Fruit fly (Drosophila melanogaster) whole organism, embryonic: Measurements from ENCODE around the gene cindr.

ENCODE experiments used
- Aef1 ChIP-seq: fragments of 200-800 bp; sonication (Bioruptor generic); IDR thresholded peaks from 3 replicates; pipeline ENCODE4 v1.3.6; 2022; ENCODE audit warnings: missing biosample characterization, missing genetic modification characterization
- BEAF-32 ChIP-seq: fragments of 200-800 bp; sonication (Bioruptor generic); optimal IDR thresholded peaks from 3 replicates; lab custom pipeline; 2017; ENCODE audit warnings: missing biosample characterization, missing genetic modification characterization, mild to moderate bottlenecking, moderate library complexity, missing genetic modification reagents
- Bgb ChIP-seq: fragments of 200-800 bp; sonication (Bioruptor generic); IDR thresholded peaks from 2 replicates; pipeline ENCODE4 v1.3.6; 2022; ENCODE audit warnings: missing biosample characterization, missing genetic modification characterization; ENCODE audit not compliant: partially characterized antibody
- CG10209 ChIP-seq: fragments of 200-800 bp; sonication (Bioruptor generic); optimal IDR thresholded peaks from 3 replicates; lab custom pipeline; 2017; ENCODE audit warnings: missing biosample characterization, mild to moderate bottlenecking, missing genetic modification characterization, missing genetic modification reagents
- CG12155 ChIP-seq: fragments of 200-800 bp; sonication (Bioruptor generic); optimal IDR thresholded peaks from 3 replicates; lab custom pipeline; 2016; ENCODE audit warnings: missing biosample characterization, missing genetic modification characterization
- CG12391 ChIP-seq: fragments of 200-800 bp; sonication (Bioruptor generic); optimal IDR thresholded peaks from 3 replicates; lab custom pipeline; 2018; ENCODE audit warnings: missing biosample characterization, mild to moderate bottlenecking, missing genetic modification characterization, moderate library complexity
- CG12942 ChIP-seq: fragments of 200-800 bp; sonication (Bioruptor generic); optimal IDR thresholded peaks from 3 replicates; lab custom pipeline; 2016; ENCODE audit warnings: missing biosample characterization, missing genetic modification characterization
- CG16863 ChIP-seq: fragments of 200-800 bp; sonication (Bioruptor generic); optimal IDR thresholded peaks from 3 replicates; lab custom pipeline; 2016; ENCODE audit warnings: missing biosample characterization, missing genetic modification characterization
- CG17186 ChIP-seq: fragments of 200-800 bp; sonication (Bioruptor generic); optimal IDR thresholded peaks from 3 replicates; lab custom pipeline; 2017; ENCODE audit warnings: missing biosample characterization, missing genetic modification reagents, missing genetic modification characterization
- CG18011 ChIP-seq: fragments of 200-800 bp; sonication (Bioruptor generic); optimal IDR thresholded peaks from 2 replicates; lab custom pipeline; 2017; ENCODE audit warnings: missing biosample characterization, missing genetic modification characterization, mild to moderate bottlenecking, moderate library complexity, missing genotype
- CG3065 ChIP-seq: fragments of 200-800 bp; sonication (Bioruptor generic); optimal IDR thresholded peaks from 2 replicates; lab custom pipeline; 2016; ENCODE audit warnings: missing biosample characterization, missing genetic modification characterization
- CG4360 ChIP-seq: fragments of 200-800 bp; sonication (Bioruptor generic); IDR thresholded peaks from 2 replicates; pipeline ENCODE4 v1.3.6; 2022; ENCODE audit warnings: missing biosample characterization, missing genetic modification characterization
- CG4730 ChIP-seq: fragments of 200-800 bp; sonication (Bioruptor generic); IDR thresholded peaks from 2 replicates; pipeline ENCODE4 v1.3.6; 2022; ENCODE audit warnings: missing biosample characterization, missing genetic modification characterization
- CG6272 ChIP-seq: fragments of 200-800 bp; sonication (Bioruptor generic); IDR thresholded peaks from 2 replicates; pipeline ENCODE4 v1.3.6; 2022; ENCODE audit warnings: missing biosample characterization, missing genetic modification characterization
- CG6689 ChIP-seq: fragments of 200-800 bp; sonication (Bioruptor generic); IDR thresholded peaks from 2 replicates; pipeline ENCODE4 v1.3.6; 2022; ENCODE audit warnings: missing biosample characterization, missing genetic modification characterization
- CG6791 ChIP-seq: fragments of 200-800 bp; sonication (Bioruptor generic); IDR thresholded peaks from 3 replicates; pipeline ENCODE4 v1.3.6; 2022; ENCODE audit warnings: missing biosample characterization, missing genetic modification characterization; ENCODE audit not compliant: partially characterized antibody
- CG6813 ChIP-seq: fragments of 200-800 bp; sonication (Bioruptor generic); optimal IDR thresholded peaks from 2 replicates; lab custom pipeline; 2017; ENCODE audit warnings: missing biosample characterization, missing genetic modification characterization, mild to moderate bottlenecking, moderate library complexity, missing genetic modification reagents
- CG7786 ChIP-seq: fragments of 200-800 bp; sonication (Bioruptor generic); optimal IDR thresholded peaks from 2 replicates; lab custom pipeline; 2016; ENCODE audit warnings: missing biosample characterization, missing genetic modification characterization
- CG8944 ChIP-seq: fragments of 200-800 bp; sonication (Bioruptor generic); optimal IDR thresholded peaks from 3 replicates; lab custom pipeline; 2016; ENCODE audit warnings: missing biosample characterization, missing genetic modification characterization
- CG9215 ChIP-seq: fragments of 200-800 bp; sonication (Bioruptor generic); IDR thresholded peaks from 2 replicates; pipeline ENCODE4 v1.3.6; 2022; ENCODE audit warnings: missing biosample characterization, missing genetic modification characterization
- CG9437 ChIP-seq: fragments of 200-800 bp; sonication (Bioruptor generic); optimal IDR thresholded peaks from 2 replicates; lab custom pipeline; 2018; ENCODE audit warnings: missing biosample characterization, mild to moderate bottlenecking, missing genetic modification characterization
- Chrac-16 ChIP-seq: fragments of 200-800 bp; sonication (Bioruptor generic); optimal IDR thresholded peaks from 3 replicates; lab custom pipeline; 2016; ENCODE audit warnings: missing biosample characterization, missing genetic modification characterization
- HLH3B ChIP-seq: fragments of 200-800 bp; sonication (Bioruptor generic); IDR thresholded peaks from 2 replicates; pipeline ENCODE4 v1.3.6; 2022; ENCODE audit warnings: missing biosample characterization, missing genetic modification characterization
- HLH54F ChIP-seq: fragments of 200-800 bp; sonication (Bioruptor generic); optimal IDR thresholded peaks from 3 replicates; lab custom pipeline; 2016; ENCODE audit warnings: missing biosample characterization, missing genetic modification characterization
- HLHmδ ChIP-seq: fragments of 200-800 bp; sonication (Bioruptor generic); optimal IDR thresholded peaks from 2 replicates; lab custom pipeline; 2018; ENCODE audit warnings: missing biosample characterization, mild to moderate bottlenecking, missing genetic modification characterization, moderate library complexity
- Sox102F ChIP-seq: fragments of 200-800 bp; sonication (Bioruptor generic); optimal IDR thresholded peaks from 2 replicates; lab custom pipeline; 2018; ENCODE audit warnings: missing biosample characterization, mild to moderate bottlenecking, missing genetic modification characterization, moderate library complexity
- Usf ChIP-seq: fragments of 200-800 bp; sonication (Bioruptor generic); optimal IDR thresholded peaks from 2 replicates; lab custom pipeline; 2017; ENCODE audit warnings: missing genotype, missing biosample characterization, missing genetic modification characterization
- caup ChIP-seq: fragments of 200-800 bp; sonication (Bioruptor generic); optimal IDR thresholded peaks from 3 replicates; lab custom pipeline; 2017; ENCODE audit warnings: missing biosample characterization, mild to moderate bottlenecking, missing genetic modification characterization, moderate library complexity; ENCODE audit not compliant: severe bottlenecking
- chm ChIP-seq: fragments of 200-800 bp; sonication (Bioruptor generic); IDR thresholded peaks from 2 replicates; pipeline ENCODE4 v1.3.6; 2022; ENCODE audit warnings: missing biosample characterization, missing genetic modification characterization
- cwo ChIP-seq: fragments of 200-800 bp; sonication (Bioruptor generic); optimal IDR thresholded peaks from 3 replicates; lab custom pipeline; 2017; ENCODE audit warnings: missing biosample characterization, missing genetic modification characterization, mild to moderate bottlenecking, moderate library complexity, missing genetic modification reagents
- dan ChIP-seq: fragments of 200-800 bp; sonication (Bioruptor generic); IDR thresholded peaks from 2 replicates; pipeline ENCODE4 v1.3.6; 2022; ENCODE audit warnings: missing biosample characterization, missing genetic modification characterization
- dati ChIP-seq: fragments of 200-800 bp; sonication (Bioruptor generic); IDR thresholded peaks from 2 replicates; pipeline ENCODE4 v1.3.6; 2022; ENCODE audit warnings: missing biosample characterization, missing genetic modification characterization
- en ChIP-seq: fragments of 200-800 bp; sonication (Bioruptor generic); optimal IDR thresholded peaks from 2 replicates; lab custom pipeline; 2016; ENCODE audit warnings: missing biosample characterization, missing genetic modification characterization
- grn ChIP-seq: fragments of 200-800 bp; sonication (Bioruptor generic); optimal IDR thresholded peaks from 3 replicates; lab custom pipeline; 2017; ENCODE audit warnings: missing biosample characterization, missing genetic modification characterization
- her ChIP-seq: fragments of 200-800 bp; sonication (Bioruptor generic); optimal IDR thresholded peaks from 2 replicates; lab custom pipeline; 2016; ENCODE audit warnings: missing biosample characterization, missing genetic modification characterization
- jing ChIP-seq: fragments of 200-800 bp; sonication (Bioruptor generic); optimal IDR thresholded peaks from 2 replicates; lab custom pipeline; 2018; ENCODE audit warnings: missing biosample characterization, mild to moderate bottlenecking, missing genetic modification characterization
- kah ChIP-seq: fragments of 200-800 bp; sonication (Bioruptor generic); optimal IDR thresholded peaks from 2 replicates; lab custom pipeline; 2018; ENCODE audit warnings: missing biosample characterization, mild to moderate bottlenecking, missing genetic modification characterization
- mld ChIP-seq: fragments of 200-800 bp; sonication (Bioruptor generic); IDR thresholded peaks from 3 replicates; pipeline ENCODE4 v1.3.6; 2022; ENCODE audit warnings: missing biosample characterization, missing genetic modification characterization; ENCODE audit not compliant: partially characterized antibody
- pfk ChIP-seq: fragments of 200-800 bp; sonication (Bioruptor generic); optimal IDR thresholded peaks from 2 replicates; lab custom pipeline; 2018; ENCODE audit warnings: missing biosample characterization, mild to moderate bottlenecking, missing genetic modification characterization, moderate library complexity
- pum ChIP-seq: fragments of 200-800 bp; sonication (Bioruptor generic); optimal IDR thresholded peaks from 2 replicates; lab custom pipeline; 2016; ENCODE audit warnings: missing biosample characterization, missing genetic modification characterization
- slou ChIP-seq: fragments of 200-800 bp; sonication (Bioruptor generic); optimal IDR thresholded peaks from 3 replicates; lab custom pipeline; 2016; ENCODE audit warnings: missing biosample characterization, missing genetic modification characterization
- slp2 ChIP-seq: fragments of 200-800 bp; sonication (Bioruptor generic); optimal IDR thresholded peaks from 2 replicates; lab custom pipeline; 2016; ENCODE audit warnings: missing biosample characterization, missing genetic modification characterization
- sob ChIP-seq: fragments of 200-800 bp; sonication (Bioruptor generic); IDR thresholded peaks from 2 replicates; pipeline ENCODE4 v1.3.6; 2022; ENCODE audit warnings: missing biosample characterization, missing genetic modification characterization
- stwl ChIP-seq: fragments of 200-800 bp; sonication (Bioruptor generic); optimal IDR thresholded peaks from 3 replicates; lab custom pipeline; 2018; ENCODE audit warnings: missing biosample characterization, mild to moderate bottlenecking, missing genetic modification characterization, moderate library complexity
- vnd ChIP-seq: fragments of 200-800 bp; sonication (Bioruptor generic); IDR thresholded peaks from 3 replicates; pipeline ENCODE4 v1.3.6; 2022; ENCODE audit warnings: missing biosample characterization, missing genetic modification characterization; ENCODE audit not compliant: partially characterized antibody
- wor ChIP-seq: fragments of 200-800 bp; sonication (Bioruptor generic); IDR thresholded peaks from 2 replicates; pipeline ENCODE4 v1.3.6; 2022; ENCODE audit warnings: missing biosample characterization, missing genetic modification characterization
- zfh1 ChIP-seq: fragments of 200-800 bp; sonication (Bioruptor generic); IDR thresholded peaks from 3 replicates; pipeline ENCODE4 v1.3.6; 2022; ENCODE audit warnings: missing biosample characterization, missing genetic modification characterization
- zfh2 ChIP-seq: fragments of 200-800 bp; sonication (Bioruptor generic); optimal IDR thresholded peaks from 2 replicates; lab custom pipeline; 2016; ENCODE audit warnings: missing biosample characterization, missing genetic modification characterization

The cindr gene

DNA sequence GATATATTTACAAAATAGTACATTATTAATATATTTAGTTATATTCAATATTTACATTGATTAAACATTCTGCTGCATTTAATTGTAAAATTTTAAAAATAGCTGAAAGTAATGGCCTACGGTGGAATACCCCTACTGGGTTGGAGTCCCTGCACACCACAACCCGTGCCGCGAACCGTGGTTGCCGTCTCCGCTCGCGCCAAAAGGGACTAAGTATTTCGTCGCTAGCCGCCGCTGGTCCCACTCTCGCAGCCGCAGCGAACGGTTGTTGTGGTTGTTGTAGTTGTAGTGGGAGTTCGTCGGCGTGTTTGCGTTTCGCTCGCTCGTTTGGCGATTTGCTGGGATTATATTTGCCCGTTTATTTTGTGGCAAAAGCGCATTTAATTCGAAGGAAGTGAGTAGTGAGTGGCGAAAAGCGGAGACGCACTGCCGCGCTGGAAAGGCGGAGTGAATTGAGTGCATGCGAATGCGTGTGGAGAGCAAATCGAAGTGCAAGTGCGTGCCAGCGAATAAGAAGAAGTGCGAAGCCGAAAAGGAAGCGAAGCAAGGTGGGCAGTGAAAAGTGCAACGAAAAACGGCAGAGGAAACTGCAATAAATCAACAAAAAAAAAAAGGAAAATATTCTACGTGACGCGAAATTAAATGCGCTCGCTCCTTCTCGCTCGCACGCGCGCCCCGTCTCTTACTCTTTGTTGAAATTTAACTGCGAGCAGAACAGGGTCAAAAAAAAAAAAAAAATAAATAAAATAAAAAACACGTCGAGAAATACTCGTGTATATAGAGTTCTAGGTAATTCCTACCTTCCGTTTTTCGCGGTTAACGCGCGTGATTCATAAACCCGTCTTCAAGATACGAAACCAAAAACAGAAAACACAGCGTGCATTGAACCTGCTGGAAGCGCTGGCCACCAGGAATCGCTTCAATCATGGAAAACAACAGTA is at the start of gene cindr (continued):
- TF ChIP-seq HLHmδ (GFP tag; lab: Kevin White, UChicago) (peak; percentile 84), grn (no peak), CG6689 (GFP tag; lab: Robert Waterston, UW) (no peak), zfh1 (no peak), Aef1 (GFP tag; lab: Robert Waterston, UW) (peak; percentile 67), dati (GFP tag; lab: Robert Waterston, UW) (no peak), kah (GFP tag; lab: Kevin White, UChicago) (peak; percentile 3), CG10209 (GFP tag; lab: Kevin White, UChicago) (peak; percentile 29), CG12942 (peak; percentile 33), mld (GFP tag; lab: Robert Waterston, UW) (no peak), CG12155 (GFP tag; lab: Kevin White, UChicago) (peak; percentile 77), zfh2 (peak; percentile 60), jing (GFP tag; lab: Kevin White, UChicago) (no peak), sob (GFP tag; lab: Robert Waterston, UW) (peak; percentile 65; the same call in 1 of the 2 replicates), pum (GFP tag; lab: Kevin White, UChicago) (no peak), pfk (GFP tag; lab: Kevin White, UChicago) (no peak), CG6272 (GFP tag; lab: Robert Waterston, UW) (peak; percentile 42; the same call in 1 of the 2 replicates), CG3065 (GFP tag; lab: Kevin White, UChicago) (peak; percentile 17), CG9437 (GFP tag; lab: Kevin White, UChicago) (no peak), CG12391 (peak; percentile 70), Usf (no peak), vnd (GFP tag; lab: Robert Waterston, UW) (no peak), CG16863 (GFP tag; lab: Kevin White, UChicago) (peak; percentile 30), cwo (no peak), BEAF-32 (GFP tag; lab: Kevin White, UChicago) (peak; percentile 61), CG7786 (peak; percentile 48), Sox102F (peak; percentile 13), CG8944 (GFP tag; lab: Kevin White, UChicago) (no peak), CG4360 (GFP tag; lab: Robert Waterston, UW) (peak; percentile 97), CG4730 (no peak), dan (GFP tag; lab: Robert Waterston, UW) (no peak), stwl (tag; lab: Kevin White, UChicago) (peak; percentile 66), slou (GFP tag; lab: Kevin White, UChicago) (no peak), Bgb (GFP tag; lab: Robert Waterston, UW) (peak; percentile 64), wor (no peak), chm (GFP tag; lab: Robert Waterston, UW) (peak; percentile 92), CG17186 (GFP tag; lab: Kevin White, UChicago) (peak; percentile 81), en (GFP tag; lab: Kevin White, UChicago) (no peak), CG6791 (GFP tag; lab: Robert Waterston, UW) (peak; percentile 65), HLH54F (GFP tag; lab: Kevin White, UChicago) (peak; percentile 37), caup (GFP tag; lab: Kevin White, UChicago) (peak; percentile 69), her (GFP tag; lab: Kevin White, UChicago) (peak; percentile 79), HLH3B (peak; percentile 13; the same call in 1 of the 2 replicates), CG6813 (GFP tag; lab: Kevin White, UChicago) (no peak), Chrac-16 (peak; percentile 37), CG9215 (GFP tag; lab: Robert Waterston, UW) (peak; percentile 44), slp2 (GFP tag; lab: Kevin White, UChicago) (peak; percentile 11), CG18011 (GFP tag; lab: Kevin White, UChicago) (no peak)
